Worm (Caenorhabditis elegans): Measurements from ENCODE around the gene enu-3.2.

- TF ChIP-seq him-1 (tag; optimal IDR thresholded peaks at IDR 0.05) (no peak), W03F9.2 (tag; optimal IDR thresholded peaks at IDR 0.05) (no peak)
Observed at ce11 chrIII:4739975-4740374, 45.1 kb downstream of the enu-3.2 start, which contains the start of gene ras-2.

All from whole organism, L4/young adult.